Worm (Caenorhabditis elegans) whole organism, early embryonic: ENCODE results near the gene C01F6.14.

ENCODE experiments used
- ama-1 ChIP-seq: fragments of 150-350 bp; optimal IDR thresholded peaks from 2 replicates; lab custom pipeline; 2014
- hmg-4 ChIP-seq: fragments of 200-800 bp; sonication (Bioruptor generic); optimal IDR thresholded peaks from 2 replicates; lab custom pipeline; 2018; ENCODE audit warnings: mild to moderate bottlenecking, missing genetic modification characterization, missing compliant biosample characterization
- tbx-11 ChIP-seq: fragments of 200-800 bp; sonication (Bioruptor generic); IDR thresholded peaks from 2 replicates; pipeline ENCODE4 v1.3.6; 2022; ENCODE audit warnings: missing genetic modification characterization, missing compliant biosample characterization

ce11 chrIV:9095553-9095952, 8.4 kb downstream of the C01F6.14 start, which contains the start of gene icln-1:
- TF ChIP-seq ama-1 (lab: Kevin White, UChicago) (no peak), tbx-11 (GFP tag; lab: Robert Waterston, UW) (no peak), hmg-4 (GFP tag; lab: Kevin White, UChicago) (no peak)
